Fruit fly (Drosophila melanogaster) whole organism, embryonic: ENCODE results near the gene SelG.

Experiments used
- Aef1 ChIP-seq: fragments of 200-800 bp; sonication (Bioruptor generic); IDR thresholded peaks from 3 replicates; pipeline ENCODE4 v1.3.6; 2022; ENCODE audit warnings: missing biosample characterization, missing genetic modification characterization
- BEAF-32 ChIP-seq: fragments of 200-800 bp; sonication (Bioruptor generic); optimal IDR thresholded peaks from 3 replicates; lab custom pipeline; 2017; ENCODE audit warnings: missing biosample characterization, missing genetic modification characterization, mild to moderate bottlenecking, moderate library complexity, missing genetic modification reagents
- C15 ChIP-seq: fragments of 200-800 bp; sonication (Bioruptor generic); IDR thresholded peaks from 3 replicates; pipeline ENCODE4 v1.3.6; 2022; ENCODE audit warnings: missing biosample characterization, missing genetic modification characterization
- CG10267 ChIP-seq: fragments of 200-800 bp; sonication (Bioruptor generic); optimal IDR thresholded peaks from 2 replicates; lab custom pipeline; 2018; ENCODE audit warnings: missing biosample characterization, mild to moderate bottlenecking, missing genetic modification characterization, moderate library complexity
- CG11456 ChIP-seq: fragments of 200-800 bp; sonication (Bioruptor generic); IDR thresholded peaks from 3 replicates; pipeline ENCODE4 v1.3.6; 2022; ENCODE audit warnings: missing biosample characterization, missing genetic modification characterization
- CG14710 ChIP-seq: fragments of 200-800 bp; sonication (Bioruptor generic); optimal IDR thresholded peaks from 3 replicates; lab custom pipeline; 2019; ENCODE audit warnings: missing biosample characterization, mild to moderate bottlenecking, missing genetic modification characterization, moderate library complexity
- CG14860 ChIP-seq: fragments of 200-800 bp; sonication (Bioruptor generic); IDR thresholded peaks from 3 replicates; pipeline ENCODE4 v1.3.6; 2022; ENCODE audit warnings: missing biosample characterization, missing genetic modification characterization; ENCODE audit not compliant: partially characterized antibody
- CG16813 ChIP-seq: fragments of 200-800 bp; sonication (Bioruptor generic); IDR thresholded peaks from 3 replicates; pipeline ENCODE4 v1.3.6; 2022; ENCODE audit warnings: missing biosample characterization, missing genetic modification characterization; ENCODE audit not compliant: partially characterized antibody
- CG17385 ChIP-seq: fragments of 200-800 bp; sonication (Bioruptor generic); optimal IDR thresholded peaks from 3 replicates; lab custom pipeline; 2018; ENCODE audit warnings: missing biosample characterization, mild to moderate bottlenecking, missing genetic modification characterization
- CG17912 ChIP-seq: fragments of 200-800 bp; sonication (Bioruptor generic); optimal IDR thresholded peaks from 2 replicates; lab custom pipeline; 2018; ENCODE audit warnings: missing biosample characterization, mild to moderate bottlenecking, missing genetic modification characterization
- CG18619 ChIP-seq: fragments of 200-800 bp; sonication (Bioruptor generic); optimal IDR thresholded peaks from 3 replicates; lab custom pipeline; 2017; ENCODE audit warnings: missing biosample characterization, mild to moderate bottlenecking, missing genetic modification characterization
- CG2116 ChIP-seq: fragments of 200-800 bp; sonication (Bioruptor generic); optimal IDR thresholded peaks from 3 replicates; lab custom pipeline; 2018; ENCODE audit warnings: missing biosample characterization, mild to moderate bottlenecking, missing genetic modification characterization
- CG2129 ChIP-seq: fragments of 200-800 bp; sonication (Bioruptor generic); IDR thresholded peaks from 2 replicates; pipeline ENCODE4 v1.3.6; 2022; ENCODE audit warnings: missing biosample characterization, missing genetic modification characterization; ENCODE audit not compliant: partially characterized antibody
- CG30020 ChIP-seq: fragments of 200-800 bp; optimal IDR thresholded peaks from 2 replicates; lab custom pipeline; 2019; ENCODE audit warnings: missing biosample characterization, mild to moderate bottlenecking, missing genetic modification characterization, moderate library complexity
- CG3281 ChIP-seq: fragments of 200-800 bp; sonication (Bioruptor generic); optimal IDR thresholded peaks from 3 replicates; lab custom pipeline; 2017; ENCODE audit warnings: missing biosample characterization, mild to moderate bottlenecking, missing genetic modification characterization
- CG6254 ChIP-seq: fragments of 200-800 bp; sonication (Bioruptor generic); optimal IDR thresholded peaks from 3 replicates; lab custom pipeline; 2017; ENCODE audit warnings: mild to moderate bottlenecking, missing biosample characterization, missing genetic modification reagents, missing genetic modification characterization
- CG6791 ChIP-seq: fragments of 200-800 bp; sonication (Bioruptor generic); IDR thresholded peaks from 3 replicates; pipeline ENCODE4 v1.3.6; 2022; ENCODE audit warnings: missing biosample characterization, missing genetic modification characterization; ENCODE audit not compliant: partially characterized antibody
- CG8089 ChIP-seq: fragments of 200-800 bp; sonication (Bioruptor generic); optimal IDR thresholded peaks from 3 replicates; lab custom pipeline; 2016; ENCODE audit warnings: missing biosample characterization, missing genetic modification characterization
- CG8290 ChIP-seq, 3 experiments: fragments of 200-800 bp; sonication (Bioruptor generic); optimal IDR thresholded peaks; 2 replicates each; lab custom pipeline; 2016 to 2019; ENCODE audit warnings: missing biosample characterization in 3 of 3, missing genetic modification characterization in 3 of 3, mild to moderate bottlenecking in 2 of 3, moderate library complexity in 1 of 3
- CG9437 ChIP-seq: fragments of 200-800 bp; sonication (Bioruptor generic); optimal IDR thresholded peaks from 2 replicates; lab custom pipeline; 2018; ENCODE audit warnings: missing biosample characterization, mild to moderate bottlenecking, missing genetic modification characterization
- Camta ChIP-seq: fragments of 200-800 bp; sonication (Bioruptor generic); optimal IDR thresholded peaks from 2 replicates; lab custom pipeline; 2016; ENCODE audit warnings: missing biosample characterization, missing genetic modification characterization
- CoRest ChIP-seq: fragments of 200-800 bp; sonication (Bioruptor generic); optimal IDR thresholded peaks from 3 replicates; lab custom pipeline; 2018; ENCODE audit warnings: missing biosample characterization, mild to moderate bottlenecking, missing genetic modification characterization, moderate library complexity
- Deaf1 ChIP-seq: fragments of 200-800 bp; optimal IDR thresholded peaks from 3 replicates; lab custom pipeline; 2019; ENCODE audit warnings: missing biosample characterization, mild to moderate bottlenecking, missing genetic modification characterization, moderate library complexity
- Doc3 ChIP-seq: fragments of 200-800 bp; sonication (Bioruptor generic); IDR thresholded peaks from 3 replicates; pipeline ENCODE4 v1.3.6; 2022; ENCODE audit warnings: missing biosample characterization, missing genetic modification characterization; ENCODE audit not compliant: partially characterized antibody
- Ets97D ChIP-seq: fragments of 200-800 bp; sonication (Bioruptor generic); optimal IDR thresholded peaks from 3 replicates; lab custom pipeline; 2016; ENCODE audit warnings: missing biosample characterization, missing genetic modification characterization
- HmgZ ChIP-seq: fragments of 200-800 bp; sonication (Bioruptor generic); optimal IDR thresholded peaks from 2 replicates; lab custom pipeline; 2018; ENCODE audit warnings: missing biosample characterization, mild to moderate bottlenecking, missing genetic modification characterization
- Med ChIP-seq: fragments of 200-800 bp; sonication (Bioruptor generic); peaks from one replicate; lab custom pipeline; 2016; ENCODE audit warnings: missing biosample characterization, missing genetic modification characterization, mild to moderate bottlenecking, inconsistent platforms, moderate library complexity
- Ptx1 ChIP-seq: fragments of 200-800 bp; sonication (Bioruptor generic); IDR thresholded peaks from 2 replicates; pipeline ENCODE4 v1.3.6; 2022; ENCODE audit warnings: missing biosample characterization, missing genetic modification characterization
- Sry-δ ChIP-seq: fragments of 200-800 bp; sonication (Bioruptor generic); optimal IDR thresholded peaks from 2 replicates; lab custom pipeline; 2016; ENCODE audit warnings: missing biosample characterization, missing genetic modification characterization
- amos ChIP-seq: fragments of 200-800 bp; sonication (Bioruptor generic); IDR thresholded peaks from 2 replicates; pipeline ENCODE4 v1.3.6; 2022; ENCODE audit warnings: missing biosample characterization, missing genetic modification characterization; ENCODE audit not compliant: partially characterized antibody
- ara ChIP-seq: fragments of 200-800 bp; sonication (Bioruptor generic); IDR thresholded peaks from 2 replicates; pipeline ENCODE4 v1.3.6; 2022; ENCODE audit warnings: missing biosample characterization, missing genetic modification characterization
- ham ChIP-seq: fragments of 200-800 bp; sonication (Bioruptor generic); IDR thresholded peaks from 2 replicates; pipeline ENCODE4 v1.3.6; 2022; ENCODE audit warnings: missing biosample characterization, missing genetic modification characterization
- hb ChIP-seq: fragments of 200-800 bp; sonication (Bioruptor generic); IDR thresholded peaks from 3 replicates; pipeline ENCODE4 v1.3.6; 2022; ENCODE audit warnings: missing biosample characterization, missing genetic modification characterization; ENCODE audit not compliant: partially characterized antibody
- hkb ChIP-seq, 2 experiments: fragments of 200-800 bp in 1 of 2; fragments of >200 bp in 1 of 2; sonication (Bioruptor generic) in 1 of 2; IDR thresholded peaks in 1 of 2; optimal IDR thresholded peaks in 1 of 2; 2 replicates each; pipeline versions ENCODE4 v1.3.6 to Lab custom; 2017 to 2022; ENCODE audit warnings: missing biosample characterization in 1 of 2, missing genetic modification characterization in 1 of 2
- inv ChIP-seq: fragments of 200-800 bp; sonication (Bioruptor generic); IDR thresholded peaks from 2 replicates; pipeline ENCODE4 v1.3.6; 2022; ENCODE audit warnings: missing biosample characterization, missing genetic modification characterization; ENCODE audit not compliant: partially characterized antibody
- jing ChIP-seq: fragments of 200-800 bp; sonication (Bioruptor generic); optimal IDR thresholded peaks from 2 replicates; lab custom pipeline; 2018; ENCODE audit warnings: missing biosample characterization, mild to moderate bottlenecking, missing genetic modification characterization
- klu ChIP-seq: fragments of 200-800 bp; sonication (Bioruptor generic); IDR thresholded peaks from 2 replicates; pipeline ENCODE4 v1.3.6; 2022; ENCODE audit warnings: missing biosample characterization, missing genetic modification characterization
- lov ChIP-seq, 2 experiments: fragments of 200-800 bp in 1 of 2; fragments of >200 bp in 1 of 2; sonication (Bioruptor generic) in 1 of 2; IDR thresholded peaks in 1 of 2; optimal IDR thresholded peaks in 1 of 2; 2 replicates in 1 of 2; 3 replicates in 1 of 2; pipeline versions ENCODE4 v1.3.6 to Lab custom; 2017 to 2022; ENCODE audit warnings: missing biosample characterization in 1 of 2, missing genetic modification characterization in 1 of 2
- nerfin-2 ChIP-seq: fragments of 200-800 bp; sonication (Bioruptor generic); IDR thresholded peaks from 2 replicates; pipeline ENCODE4 v1.3.6; 2022; ENCODE audit warnings: missing biosample characterization, missing genetic modification characterization; ENCODE audit not compliant: partially characterized antibody
- phol ChIP-seq: fragments of 200-800 bp; sonication (Bioruptor generic); optimal IDR thresholded peaks from 3 replicates; lab custom pipeline; 2018; ENCODE audit warnings: missing biosample characterization, mild to moderate bottlenecking, missing genetic modification characterization, moderate library complexity
- pzg ChIP-seq: fragments of 200-800 bp; sonication (Bioruptor generic); optimal IDR thresholded peaks from 3 replicates; lab custom pipeline; 2018; ENCODE audit warnings: missing biosample characterization, mild to moderate bottlenecking, missing genetic modification characterization, moderate library complexity
- row ChIP-seq: fragments of 200-800 bp; sonication (Bioruptor generic); IDR thresholded peaks from 3 replicates; pipeline ENCODE4 v1.3.6; 2022; ENCODE audit warnings: missing biosample characterization, missing genetic modification characterization
- stwl ChIP-seq: fragments of 200-800 bp; sonication (Bioruptor generic); optimal IDR thresholded peaks from 3 replicates; lab custom pipeline; 2018; ENCODE audit warnings: missing biosample characterization, mild to moderate bottlenecking, missing genetic modification characterization, moderate library complexity
- tap ChIP-seq: fragments of 200-800 bp; optimal IDR thresholded peaks from 3 replicates; lab custom pipeline; 2019; ENCODE audit warnings: missing biosample characterization, mild to moderate bottlenecking, missing genetic modification characterization, moderate library complexity
- tna ChIP-seq: fragments of 200-800 bp; sonication (Bioruptor generic); IDR thresholded peaks from 2 replicates; pipeline ENCODE4 v1.3.6; 2022; ENCODE audit warnings: missing biosample characterization, missing genetic modification characterization; ENCODE audit not compliant: partially characterized antibody
- twi ChIP-seq: fragments of 200-800 bp; optimal IDR thresholded peaks from 2 replicates; lab custom pipeline; 2019; ENCODE audit warnings: missing biosample characterization, mild to moderate bottlenecking, missing genetic modification characterization, moderate library complexity
- wek ChIP-seq: fragments of 200-800 bp; sonication (Bioruptor generic); optimal IDR thresholded peaks from 3 replicates; lab custom pipeline; 2018; ENCODE audit warnings: missing biosample characterization, mild to moderate bottlenecking, missing genetic modification characterization, moderate library complexity

SelG gene

dm6 chrX:11868866-11869265, 18.2 kb upstream of the SelG start, which contains the start of the genes Nrd1 and CG1847 (continued):
- TF ChIP-seq CG6791 (GFP tag; lab: Robert Waterston, UW): peak; percentile 78
- no peak for TF ChIP-seq CG8089 (GFP tag; lab: Kevin White, UChicago)
- TF ChIP-seq hkb (optimal IDR thresholded peaks at IDR 0.05; lab: Kevin White, UChicago): no peak
- no peak for TF ChIP-seq hkb (GFP tag; IDR thresholded peaks at IDR 0.05; lab: Robert Waterston, UW)
- TF ChIP-seq pzg (GFP tag; lab: Kevin White, UChicago): peak; percentile 55
- no peak for TF ChIP-seq Deaf1 (tag; lab: Kevin White, UChicago)
- TF ChIP-seq CG30020 (tag; lab: Kevin White, UChicago): peak; percentile 61
- no peak for TF ChIP-seq CG11456 (GFP tag; lab: Robert Waterston, UW)
- peak; percentile 55 for TF ChIP-seq Med (GFP tag; lab: Kevin White, UChicago)
- no peak for TF ChIP-seq Ptx1 (GFP tag; lab: Robert Waterston, UW)
- no peak for TF ChIP-seq Camta (GFP tag; lab: Kevin White, UChicago)
- peak; percentile 88 for TF ChIP-seq Sry-δ (GFP tag; lab: Kevin White, UChicago)
- no peak for TF ChIP-seq twi (tag; lab: Kevin White, UChicago)
- TF ChIP-seq CG10267 (tag; lab: Kevin White, UChicago): peak; percentile 37
- TF ChIP-seq CG14860: peak; percentile 89; the same call in 2 of the 3 replicates
- no peak for TF ChIP-seq CG6254 (GFP tag; lab: Kevin White, UChicago)
- TF ChIP-seq wek (GFP tag; lab: Kevin White, UChicago): no peak
- peak; percentile 17 for TF ChIP-seq Ets97D (GFP tag; lab: Kevin White, UChicago)
- TF ChIP-seq ham (GFP tag; lab: Robert Waterston, UW): no peak
- no peak for TF ChIP-seq C15 (GFP tag; lab: Robert Waterston, UW)
- TF ChIP-seq CG9437 (GFP tag; lab: Kevin White, UChicago): peak; percentile 97
- TF ChIP-seq CG18619 (GFP tag; lab: Kevin White, UChicago): no peak
- TF ChIP-seq ara: no peak
- TF ChIP-seq amos (GFP tag; lab: Robert Waterston, UW): peak; percentile 52; the same call in 1 of the 2 replicates
- TF ChIP-seq CG17912 (GFP tag; lab: Kevin White, UChicago): no peak
- TF ChIP-seq CG8290 (GFP tag; optimal IDR thresholded peaks at IDR 0.05; lab: Kevin White, UChicago): peak; percentile 10
- no peak for TF ChIP-seq CG8290 (tag; optimal IDR thresholded peaks at IDR 0.05; lab: Kevin White, UChicago)
- TF ChIP-seq CG14710 (tag; lab: Kevin White, UChicago): peak; percentile 30
- TF ChIP-seq lov (optimal IDR thresholded peaks at IDR 0.05; lab: Kevin White, UChicago): no peak
- TF ChIP-seq lov (GFP tag; IDR thresholded peaks at IDR 0.05; lab: Robert Waterston, UW): no peak
- peak; percentile 75 for TF ChIP-seq stwl
- TF ChIP-seq CG16813 (GFP tag; lab: Robert Waterston, UW): peak; percentile 76
- TF ChIP-seq CG17385 (GFP tag; lab: Kevin White, UChicago): no peak
- TF ChIP-seq Doc3 (GFP tag; lab: Robert Waterston, UW): peak; percentile 64
- peak; percentile 10 for TF ChIP-seq phol (tag; lab: Kevin White, UChicago)
- TF ChIP-seq CG3281: no peak
- TF ChIP-seq nerfin-2 (GFP tag; lab: Robert Waterston, UW): peak; percentile 85
- no peak for TF ChIP-seq tap (tag; lab: Kevin White, UChicago)
- peak; percentile 5 for TF ChIP-seq HmgZ (tag; lab: Kevin White, UChicago)
- peak; percentile 67 for TF ChIP-seq inv (GFP tag; lab: Robert Waterston, UW)
- no peak for TF ChIP-seq klu (GFP tag; lab: Robert Waterston, UW)
- TF ChIP-seq CoRest (tag; lab: Kevin White, UChicago): no peak
- TF ChIP-seq BEAF-32 (GFP tag; lab: Kevin White, UChicago): peak; percentile 72
- peak; percentile 84; the same call in 2 of the 3 replicates for TF ChIP-seq hb (GFP tag; lab: Robert Waterston, UW)
- TF ChIP-seq Aef1 (GFP tag; lab: Robert Waterston, UW): no peak
- TF ChIP-seq tna (GFP tag; lab: Robert Waterston, UW): peak; percentile 87
- TF ChIP-seq row (GFP tag; lab: Robert Waterston, UW): 0 out of 3 replicates have a peak, but pooled peaks have one; percentile 17
- no peak for TF ChIP-seq jing (GFP tag; lab: Kevin White, UChicago)
- TF ChIP-seq CG2116: peak; percentile 82
- TF ChIP-seq CG2129 (GFP tag; lab: Robert Waterston, UW): 0 out of 2 replicates have a peak, but pooled peaks have one; percentile 36
